Fruit fly (Drosophila melanogaster) Kc167 (cell line): ENCODE data around the gene Doc1.

Experiments
- h ChIP-seq: fragments of >200 bp; optimal IDR thresholded peaks from 3 replicates; lab custom pipeline; 2018; ENCODE audit warnings: missing external identifiers
- insv ChIP-seq: fragments of >200 bp; optimal IDR thresholded peaks from 3 replicates; lab custom pipeline; 2018; ENCODE audit warnings: missing external identifiers

- no peak for TF ChIP-seq insv (lab: Kevin White, UChicago)
- no peak for TF ChIP-seq h (lab: Kevin White, UChicago)
Observed at dm6 chr3L:9013745-9014144, 27.4 kb upstream of the Doc1 start.
